Fruit fly (Drosophila melanogaster) whole organism, adult: ENCODE data around the gene CG5151.

Experiments used
- CG11617 ChIP-seq: fragments of 200-800 bp; sonication (Bioruptor generic); optimal IDR thresholded peaks from 2 replicates; lab custom pipeline; 2017; ENCODE audit warnings: mild to moderate bottlenecking, missing biosample characterization, missing genetic modification reagents, missing genetic modification characterization
- CG12768 ChIP-seq: fragments of 200-800 bp; sonication (Bioruptor generic); optimal IDR thresholded peaks from 2 replicates; lab custom pipeline; 2017; ENCODE audit warnings: missing biosample characterization, missing genetic modification characterization, mild to moderate bottlenecking, moderate library complexity, missing genetic modification reagents
- CG14711 ChIP-seq: fragments of 200-800 bp; sonication (Bioruptor generic); optimal IDR thresholded peaks from 2 replicates; lab custom pipeline; 2018; ENCODE audit warnings: missing biosample characterization, mild to moderate bottlenecking, missing genetic modification characterization, moderate library complexity
- CG1620 ChIP-seq: fragments of 200-800 bp; sonication (Bioruptor generic); optimal IDR thresholded peaks from 2 replicates; lab custom pipeline; 2016; ENCODE audit warnings: missing biosample characterization, missing genetic modification characterization
- CG33017 ChIP-seq: fragments of 200-800 bp; sonication (Bioruptor generic); optimal IDR thresholded peaks from 2 replicates; lab custom pipeline; 2018; ENCODE audit warnings: missing biosample characterization, mild to moderate bottlenecking, missing genetic modification characterization, moderate library complexity
- CG5204 ChIP-seq: fragments of 200-800 bp; sonication (Bioruptor generic); optimal IDR thresholded peaks from 2 replicates; lab custom pipeline; 2016; ENCODE audit warnings: missing biosample characterization, missing genetic modification characterization
- CG7045 ChIP-seq: fragments of 200-800 bp; sonication (Bioruptor generic); optimal IDR thresholded peaks from 2 replicates; lab custom pipeline; 2017; ENCODE audit warnings: missing biosample characterization, mild to moderate bottlenecking, missing genetic modification characterization
- CG7101 ChIP-seq: fragments of 200-800 bp; sonication (Bioruptor generic); optimal IDR thresholded peaks from 2 replicates; lab custom pipeline; 2018; ENCODE audit warnings: missing biosample characterization, mild to moderate bottlenecking, missing genetic modification characterization, moderate library complexity
- Clk ChIP-seq: fragments of 200-800 bp; sonication (Bioruptor generic); optimal IDR thresholded peaks from 2 replicates; lab custom pipeline; 2017; ENCODE audit warnings: missing biosample characterization, missing genetic modification characterization
- Crg-1 ChIP-seq: fragments of 200-800 bp; sonication (Bioruptor generic); optimal IDR thresholded peaks from 2 replicates; lab custom pipeline; 2016; ENCODE audit warnings: missing biosample characterization, missing genetic modification characterization
- Hr96 ChIP-seq: fragments of 200-800 bp; sonication (Bioruptor generic); optimal IDR thresholded peaks from 2 replicates; lab custom pipeline; 2016; ENCODE audit warnings: missing biosample characterization, missing genetic modification characterization
- Mnt ChIP-seq: fragments of 200-800 bp; sonication (Bioruptor generic); optimal IDR thresholded peaks from 2 replicates; lab custom pipeline; 2016; ENCODE audit warnings: missing biosample characterization, mild to moderate bottlenecking, missing genetic modification characterization
- bab1 ChIP-seq: fragments of 200-800 bp; sonication (Bioruptor generic); optimal IDR thresholded peaks from 3 replicates; lab custom pipeline; 2019; ENCODE audit warnings: missing biosample characterization, mild to moderate bottlenecking, missing genetic modification characterization, moderate library complexity
- cic ChIP-seq: fragments of 200-800 bp; sonication (Bioruptor generic); optimal IDR thresholded peaks from 2 replicates; lab custom pipeline; 2017; ENCODE audit warnings: missing biosample characterization, mild to moderate bottlenecking, missing genetic modification characterization, moderate library complexity
- cnc ChIP-seq, 2 experiments: fragments of >200 bp; optimal IDR thresholded peaks; 2 replicates each; lab custom pipeline; 2017
- kay ChIP-seq: fragments of 200-800 bp; sonication (Bioruptor generic); peaks from one replicate; lab custom pipeline; 2016; ENCODE audit warnings: missing biosample characterization, missing genetic modification characterization, borderline replicate concordance
- ovo ChIP-seq: fragments of 200-800 bp; sonication (Bioruptor generic); optimal IDR thresholded peaks from 2 replicates; lab custom pipeline; 2016; ENCODE audit warnings: missing biosample characterization, missing genetic modification characterization
- pad ChIP-seq: fragments of 200-800 bp; sonication (Bioruptor generic); optimal IDR thresholded peaks from 3 replicates; lab custom pipeline; 2017; ENCODE audit warnings: missing biosample characterization, missing genetic modification characterization, mild to moderate bottlenecking, moderate library complexity, missing genetic modification reagents
- tj ChIP-seq: fragments of 200-800 bp; sonication (Bioruptor generic); optimal IDR thresholded peaks from 3 replicates; lab custom pipeline; 2017; ENCODE audit warnings: missing biosample characterization, mild to moderate bottlenecking, missing genetic modification characterization, moderate library complexity
- toe ChIP-seq: fragments of 200-800 bp; sonication (Bioruptor generic); optimal IDR thresholded peaks from 2 replicates; lab custom pipeline; 2016; ENCODE audit warnings: missing biosample characterization, missing genetic modification characterization

Gene CG5151

dm6 chr3L:16182633-16183462 lies 18.3 kb upstream of the CG5151 start:
- TF ChIP-seq bab1 (no peak), Mnt (GFP tag; lab: Kevin White, UChicago) (no peak), CG7045 (GFP tag; lab: Kevin White, UChicago) (no peak)

- TF ChIP-seq cnc (optimal IDR thresholded peaks at IDR 0.05; lab: Kevin White, UChicago) (no peak), CG1620 (GFP tag; lab: Kevin White, UChicago) (no peak), bab1 (no peak), Mnt (GFP tag; lab: Kevin White, UChicago) (no peak), toe (GFP tag; lab: Kevin White, UChicago) (no peak), Crg-1 (no peak), tj (GFP tag; lab: Kevin White, UChicago) (no peak), CG14711 (tag; lab: Kevin White, UChicago) (no peak), CG33017 (tag; lab: Kevin White, UChicago) (no peak), CG11617 (GFP tag; lab: Kevin White, UChicago) (no peak), CG5204 (GFP tag; lab: Kevin White, UChicago) (no peak), pad (GFP tag; lab: Kevin White, UChicago) (no peak), CG12768 (GFP tag; lab: Kevin White, UChicago) (no peak)
Measured at dm6 chr3L:16181330-16181830, 16.9 kb upstream of the CG5151 start.

DNA sequence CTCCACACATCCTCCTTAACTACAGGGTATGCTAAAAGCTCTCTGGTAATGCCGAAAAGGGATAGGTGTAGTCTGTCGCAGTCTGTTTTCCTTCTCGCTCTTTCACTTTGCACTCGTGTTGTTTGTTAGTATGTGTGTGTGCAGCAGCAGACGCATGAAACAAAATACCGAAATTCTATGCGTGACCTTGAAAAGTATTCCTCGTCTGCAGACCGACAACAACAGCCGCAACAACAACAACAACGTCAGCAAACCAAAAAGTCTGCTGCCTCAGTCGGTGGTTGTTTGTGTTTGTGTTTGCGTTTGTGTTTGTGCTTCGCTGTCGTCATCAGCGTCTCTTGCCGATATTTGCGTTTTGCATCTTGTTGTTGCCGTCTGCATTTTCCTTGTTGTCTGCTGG lies 13.9 kb upstream of the CG5151 start:
- TF ChIP-seq Mnt (GFP tag; lab: Kevin White, UChicago) (no peak), CG5204 (GFP tag; lab: Kevin White, UChicago) (peak; percentile 4)

DNA sequence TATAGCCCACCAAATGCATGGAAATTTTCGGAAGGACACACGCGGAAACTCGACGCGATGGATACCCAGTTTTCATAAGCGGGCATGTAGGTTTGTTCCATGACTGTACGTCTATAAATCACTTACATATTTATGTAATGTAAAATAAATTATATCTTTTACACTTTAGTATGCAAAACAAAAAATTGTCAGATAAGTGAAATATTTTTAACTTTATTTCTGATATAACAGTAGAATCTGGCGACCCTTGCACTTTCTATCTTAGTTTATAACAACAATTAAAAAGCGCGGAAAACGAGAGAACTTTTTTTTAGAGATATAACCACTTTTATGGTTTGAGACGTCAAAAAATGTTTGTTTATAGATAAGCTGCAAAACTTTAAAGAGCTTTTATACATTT lies 13.2 kb upstream of the CG5151 start:
- TF ChIP-seq CG12768 (GFP tag; lab: Kevin White, UChicago) = no peak
- no peak for TF ChIP-seq Clk (GFP tag; lab: Kevin White, UChicago)
- no peak for TF ChIP-seq CG11617 (GFP tag; lab: Kevin White, UChicago)
- no peak for TF ChIP-seq Crg-1

dm6 chr3L:16177309-16177708 lies 12.8 kb upstream of the CG5151 start:
- no peak for TF ChIP-seq toe (GFP tag; lab: Kevin White, UChicago)
- no peak for TF ChIP-seq CG1620 (GFP tag; lab: Kevin White, UChicago)
- no peak for TF ChIP-seq bab1
- no peak for TF ChIP-seq Mnt (GFP tag; lab: Kevin White, UChicago)
- no peak for TF ChIP-seq CG11617 (GFP tag; lab: Kevin White, UChicago)
- TF ChIP-seq Clk (GFP tag; lab: Kevin White, UChicago) = no peak
- no peak for TF ChIP-seq pad (GFP tag; lab: Kevin White, UChicago)

DNA sequence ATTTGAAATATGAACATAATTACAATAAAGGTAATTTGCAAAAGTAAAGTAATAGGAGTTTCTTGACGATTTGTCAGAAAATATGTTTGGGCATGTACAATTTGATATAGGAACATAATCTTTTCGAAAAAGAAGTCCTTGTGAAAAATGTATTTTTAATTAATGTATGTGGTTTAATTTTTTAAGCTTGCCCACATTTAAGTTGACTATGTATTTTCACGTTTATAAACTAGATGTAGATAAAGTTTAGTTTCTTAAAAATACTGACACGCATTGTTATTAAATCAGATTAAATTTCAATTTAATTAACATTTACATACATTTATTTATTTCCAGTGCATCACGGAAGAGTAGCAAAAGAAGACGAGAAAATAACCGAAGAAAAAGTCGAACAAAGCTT lies 12.0 kb upstream of the CG5151 start:
- TF ChIP-seq Hr96 (no peak), CG33017 (tag; lab: Kevin White, UChicago) (no peak), CG7045 (GFP tag; lab: Kevin White, UChicago) (no peak), CG14711 (tag; lab: Kevin White, UChicago) (no peak), Crg-1 (no peak), pad (GFP tag; lab: Kevin White, UChicago) (no peak), CG7101 (tag; lab: Kevin White, UChicago) (no peak), kay (GFP tag; lab: Kevin White, UChicago) (no peak), bab1 (no peak), CG11617 (GFP tag; lab: Kevin White, UChicago) (no peak), toe (GFP tag; lab: Kevin White, UChicago) (no peak), CG1620 (GFP tag; lab: Kevin White, UChicago) (no peak), ovo (GFP tag; lab: Kevin White, UChicago) (no peak), cic (GFP tag; lab: Kevin White, UChicago) (no peak), cnc (optimal IDR thresholded peaks at IDR 0.05; lab: Kevin White, UChicago) (no peak)

DNA sequence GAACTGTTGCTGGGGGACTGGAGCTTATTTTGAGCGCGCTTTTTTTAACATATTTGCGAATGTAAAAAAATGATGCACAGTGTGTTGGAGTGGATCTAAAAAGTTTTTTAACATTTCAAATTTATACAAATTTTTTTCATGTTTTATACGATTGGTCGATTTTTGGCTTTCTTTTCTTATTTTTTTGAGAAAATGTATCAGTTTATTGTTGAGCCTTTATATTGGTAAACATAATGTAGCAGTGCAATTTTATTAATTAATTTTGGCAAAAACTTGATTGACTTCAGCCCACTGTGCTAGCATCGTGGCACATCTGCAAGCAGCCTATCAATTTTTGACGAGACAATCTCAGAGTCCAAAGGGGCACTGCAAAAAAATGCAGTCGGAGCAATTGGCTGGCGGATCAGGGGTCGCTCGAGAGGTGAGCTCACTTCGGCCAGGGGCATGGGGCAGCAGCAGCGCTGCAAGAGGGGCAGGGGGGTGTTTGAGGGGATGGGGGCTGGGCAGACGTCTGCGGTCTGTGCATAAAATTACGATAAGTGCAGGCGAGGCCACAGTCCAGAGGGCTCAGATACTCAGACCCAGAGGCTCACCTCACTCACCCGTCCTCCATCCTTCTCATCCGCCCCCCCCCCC lies 11.2 kb upstream of the CG5151 start:
- TF ChIP-seq Mnt (GFP tag; lab: Kevin White, UChicago) (no peak), CG33017 (tag; lab: Kevin White, UChicago) (no peak), cic (GFP tag; lab: Kevin White, UChicago) (no peak), pad (GFP tag; lab: Kevin White, UChicago) (no peak), bab1 (no peak), toe (GFP tag; lab: Kevin White, UChicago) (no peak), CG12768 (GFP tag; lab: Kevin White, UChicago) (no peak), Hr96 (no peak), CG7045 (GFP tag; lab: Kevin White, UChicago) (no peak), kay (GFP tag; lab: Kevin White, UChicago) (no peak), CG11617 (GFP tag; lab: Kevin White, UChicago) (no peak), Crg-1 (no peak), cnc (optimal IDR thresholded peaks at IDR 0.05; lab: Kevin White, UChicago) (no peak), CG14711 (tag; lab: Kevin White, UChicago) (no peak), CG7101 (tag; lab: Kevin White, UChicago) (no peak), ovo (GFP tag; lab: Kevin White, UChicago) (no peak)
